Fruit fly (Drosophila melanogaster): Measurements from ENCODE around the gene Nmdmc.

Nmdmc gene

dm6 chr3R:9048466-9049072 lies 1.8 kb downstream of the Nmdmc start, which contains the start of gene Mst85C (continued):
- TF ChIP-seq CG34376 (GFP tag; optimal IDR thresholded peaks at IDR 0.05) = peak; percentile 52
- no peak for TF ChIP-seq bcd (GFP tag; optimal IDR thresholded peaks at IDR 0.05)
- no peak for TF ChIP-seq Spps (tag; optimal IDR thresholded peaks at IDR 0.05)
- TF ChIP-seq Antp (GFP tag; optimal IDR thresholded peaks at IDR 0.05) = no peak
- TF ChIP-seq Med (GFP tag) = peak; percentile 73
- TF ChIP-seq pb (GFP tag; optimal IDR thresholded peaks at IDR 0.05) = no peak
- no peak for TF ChIP-seq CG10147 (GFP tag; optimal IDR thresholded peaks at IDR 0.05)
- no peak for TF ChIP-seq CG9817 (tag; optimal IDR thresholded peaks at IDR 0.05)
- TF ChIP-seq CG4328 (GFP tag; optimal IDR thresholded peaks at IDR 0.05) = no peak
- peak; percentile 62 for TF ChIP-seq nom (GFP tag; optimal IDR thresholded peaks at IDR 0.05)
- 0 out of 2 replicates have a peak, but pooled peaks have one; percentile 0 for TF ChIP-seq onecut (GFP tag; IDR thresholded peaks at IDR 0.05)
- no peak for TF ChIP-seq salm (tag; optimal IDR thresholded peaks at IDR 0.05)
- peak; percentile 20 for TF ChIP-seq lbe (GFP tag; optimal IDR thresholded peaks at IDR 0.05)
- peak; percentile 86 for TF ChIP-seq cg (GFP tag; optimal IDR thresholded peaks at IDR 0.05)
- TF ChIP-seq CG12769 (tag; optimal IDR thresholded peaks at IDR 0.05) = peak; percentile 40
- no peak for TF ChIP-seq Oli (tag; optimal IDR thresholded peaks at IDR 0.05)
- TF ChIP-seq chinmo (GFP tag; IDR thresholded peaks at IDR 0.05; ENCODE audit: partially characterized antibody) = no peak
- TF ChIP-seq CG17829 (tag; optimal IDR thresholded peaks at IDR 0.05) = no peak
- no peak for TF ChIP-seq CG15269 (tag; optimal IDR thresholded peaks at IDR 0.05)
- peak; percentile 23 for TF ChIP-seq CG31365 (tag; optimal IDR thresholded peaks at IDR 0.05)
- no peak for TF ChIP-seq Nf-YA (GFP tag; IDR thresholded peaks at IDR 0.05)
- no peak for TF ChIP-seq z (GFP tag; IDR thresholded peaks at IDR 0.05)
- TF ChIP-seq Xbp1 (GFP tag; optimal IDR thresholded peaks at IDR 0.05) = no peak
- no peak for TF ChIP-seq CG8924 (tag; optimal IDR thresholded peaks at IDR 0.05)
- TF ChIP-seq trh (GFP tag; optimal IDR thresholded peaks at IDR 0.05) = no peak
- TF ChIP-seq Pdp1 (GFP tag; optimal IDR thresholded peaks at IDR 0.05) = peak in 1 of 2 experiments; percentile 53
- no peak for TF ChIP-seq CG7745 (tag; optimal IDR thresholded peaks at IDR 0.05)
- no peak for TF ChIP-seq CG15073 (GFP tag; optimal IDR thresholded peaks at IDR 0.05)
- TF ChIP-seq NK7.1 (GFP tag; optimal IDR thresholded peaks at IDR 0.05) = no peak
- no peak for TF ChIP-seq CG7786 (GFP tag; optimal IDR thresholded peaks at IDR 0.05)
- no peak for TF ChIP-seq dpn (GFP tag; optimal IDR thresholded peaks at IDR 0.05)
- no peak for TF ChIP-seq bab2 (GFP tag; optimal IDR thresholded peaks at IDR 0.05)
- peak; percentile 15 for TF ChIP-seq YL-1 (GFP tag; optimal IDR thresholded peaks at IDR 0.05)
- peak; percentile 65 for TF ChIP-seq exex (tag; optimal IDR thresholded peaks at IDR 0.05)
- TF ChIP-seq gsb (GFP tag; IDR thresholded peaks at IDR 0.05) = no peak
- no peak for TF ChIP-seq CG13424 (tag; optimal IDR thresholded peaks at IDR 0.05)
- peak; percentile 39 for TF ChIP-seq Vsx1 (GFP tag; optimal IDR thresholded peaks at IDR 0.05)
- TF ChIP-seq scrt (GFP tag; optimal IDR thresholded peaks at IDR 0.05) = no peak
- no peak for TF ChIP-seq croc (GFP tag; conservative IDR thresholded peaks at IDR 0.05)
- no peak for TF ChIP-seq E2f1 (GFP tag; IDR thresholded peaks at IDR 0.05)
- TF ChIP-seq sisA (GFP tag; IDR thresholded peaks at IDR 0.05) = no peak
- TF ChIP-seq pros (GFP tag; optimal IDR thresholded peaks at IDR 0.05) = peak; percentile 98
- no peak for TF ChIP-seq slbo (GFP tag; IDR thresholded peaks at IDR 0.05)
- TF ChIP-seq nau (GFP tag; optimal IDR thresholded peaks at IDR 0.05) = peak; percentile 21
- TF ChIP-seq H15 (GFP tag; IDR thresholded peaks at IDR 0.05) = no peak
- TF ChIP-seq Blimp-1 (GFP tag; optimal IDR thresholded peaks at IDR 0.05) = peak; percentile 20
- peak; percentile 16 for TF ChIP-seq HmgD (GFP tag; optimal IDR thresholded peaks at IDR 0.05)
- TF ChIP-seq mirr (GFP tag; optimal IDR thresholded peaks at IDR 0.05) = peak; percentile 33
- TF ChIP-seq CG9609 (GFP tag; optimal IDR thresholded peaks at IDR 0.05) = no peak
- TF ChIP-seq cas (GFP tag; IDR thresholded peaks at IDR 0.05) = no peak

Measured in whole organism, embryonic.